Fruit fly (Drosophila melanogaster) whole organism: ENCODE measurements around the gene Vha55.

Experiments used
- CG8478 ChIP-seq: fragments of >200 bp; optimal IDR thresholded peaks from 2 replicates; lab custom pipeline; 2018; ENCODE audit warnings: inconsistent platforms
- Dll ChIP-seq: fragments of >200 bp; optimal IDR thresholded peaks from 2 replicates; lab custom pipeline; 2017
- EcR ChIP-seq, 2 experiments: fragments of >200 bp; optimal IDR thresholded peaks; 2 replicates each; lab custom pipeline; 2017; ENCODE audit warnings: missing biosample characterization in 2 of 2, missing genetic modification characterization in 2 of 2, missing genetic modification reagents in 2 of 2
- pan ChIP-seq: fragments of >200 bp; optimal IDR thresholded peaks from 2 replicates; lab custom pipeline; 2017
- psq ChIP-seq: fragments of >200 bp; optimal IDR thresholded peaks from 2 replicates; lab custom pipeline; 2017
- usp ChIP-seq: fragments of >200 bp; optimal IDR thresholded peaks from 2 replicates; lab custom pipeline; 2017; ENCODE audit warnings: missing biosample characterization, missing genetic modification characterization, mixed read lengths

- TF ChIP-seq usp (GFP tag; lab: Kevin White, UChicago) (no peak), pan (no peak), Dll (no peak), psq (lab: Kevin White, UChicago) (no peak), CG8478 (lab: Kevin White, UChicago) (no peak), EcR (GFP tag; optimal IDR thresholded peaks at IDR 0.05; lab: Kevin White, UChicago) (no peak)
These were observed 801 bp downstream of the Vha55 start for dm6 chr3R:12626674-12627382.
